Fruit fly (Drosophila melanogaster) whole organism, pupa: ENCODE measurements around the gene Pgls.

Experiments
- CG12605 ChIP-seq: fragments of 200-800 bp; sonication (Bioruptor generic); IDR thresholded peaks from 2 replicates; pipeline ENCODE4 v1.3.6; 2022; ENCODE audit warnings: missing biosample characterization, missing genetic modification characterization
- CG32121 ChIP-seq: fragments of 200-800 bp; sonication (Bioruptor generic); IDR thresholded peaks from 2 replicates; pipeline ENCODE4 v1.3.6; 2022; ENCODE audit warnings: missing biosample characterization, missing genetic modification characterization
- CG34367 ChIP-seq: fragments of 200-800 bp; sonication (Bioruptor generic); optimal IDR thresholded peaks from 2 replicates; lab custom pipeline; 2018; ENCODE audit warnings: missing biosample characterization, mild to moderate bottlenecking, missing genetic modification characterization
- CG8301 ChIP-seq: fragments of 200-800 bp; sonication (Bioruptor generic); optimal IDR thresholded peaks from 2 replicates; lab custom pipeline; 2018; ENCODE audit warnings: missing biosample characterization, mild to moderate bottlenecking, missing genetic modification characterization
- Pif1A ChIP-seq: fragments of 200-800 bp; sonication (Bioruptor generic); optimal IDR thresholded peaks from 3 replicates; lab custom pipeline; 2016; ENCODE audit warnings: missing biosample characterization, missing genetic modification characterization
- Pif1B ChIP-seq: fragments of 200-800 bp; sonication (Bioruptor generic); optimal IDR thresholded peaks from 3 replicates; lab custom pipeline; 2016; ENCODE audit warnings: missing biosample characterization, missing genetic modification characterization
- Snoo ChIP-seq: fragments of 200-800 bp; sonication (Bioruptor generic); optimal IDR thresholded peaks from 3 replicates; lab custom pipeline; 2017; ENCODE audit warnings: missing biosample characterization, mild to moderate bottlenecking, missing genetic modification characterization, inconsistent platforms
- fd96Ca ChIP-seq: fragments of 200-800 bp; sonication (Bioruptor generic); IDR thresholded peaks from 3 replicates; pipeline ENCODE4 v1.3.6; 2022; ENCODE audit warnings: missing biosample characterization, missing genetic modification characterization
- rn ChIP-seq: fragments of 200-800 bp; sonication (Bioruptor generic); IDR thresholded peaks from 2 replicates; pipeline ENCODE4 v1.3.6; 2022; ENCODE audit warnings: missing biosample characterization, missing genetic modification characterization

DNA sequence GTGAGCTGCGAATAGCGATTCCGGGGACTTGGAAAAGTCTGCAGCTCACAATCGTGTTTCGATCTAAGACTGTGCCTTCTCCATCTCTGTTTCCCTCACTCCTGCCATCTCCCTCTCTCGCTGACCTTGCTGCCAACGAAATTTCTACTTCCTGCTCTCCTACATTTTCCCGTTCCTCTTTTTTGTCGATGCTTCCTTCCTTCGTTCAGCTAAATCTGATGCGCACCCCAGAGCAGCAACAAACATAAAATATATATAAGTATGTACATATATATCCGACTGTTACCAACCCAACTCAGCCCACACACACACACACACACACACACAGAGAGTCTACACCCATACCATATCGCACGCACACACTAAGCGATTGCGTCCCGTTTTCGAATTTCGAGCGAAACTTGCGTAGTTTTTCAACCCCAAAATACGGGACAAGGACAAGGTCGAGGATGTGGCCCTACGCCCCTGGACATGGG, 23.0 kb upstream of the Pgls start, which contains the start of gene Imp:
- no peak for TF ChIP-seq CG32121 (GFP tag; lab: Robert Waterston, UW)
- TF ChIP-seq Pif1A (GFP tag; lab: Kevin White, UChicago) = no peak
- no peak for TF ChIP-seq CG12605 (GFP tag; lab: Robert Waterston, UW)
- no peak for TF ChIP-seq fd96Ca (GFP tag; lab: Robert Waterston, UW)
- no peak for TF ChIP-seq Pif1B
- TF ChIP-seq Snoo (tag; lab: Kevin White, UChicago) = no peak
- no peak for TF ChIP-seq CG8301
- no peak for TF ChIP-seq rn (GFP tag; lab: Robert Waterston, UW)
- TF ChIP-seq CG34367 (tag; lab: Kevin White, UChicago) = no peak
